Worm (Caenorhabditis elegans) whole organism, L4 larva: ENCODE data around the gene clc-26.
"Not testable (repeated sequence)": the region's sequence is repeated elsewhere in the genome, so short reads cannot be mapped to it uniquely, and the experiment has no call there.

Experiments
- F37D6.2 ChIP-seq: sonication (generic microtip); optimal IDR thresholded peaks from 2 replicates; lab custom pipeline; 2016; ENCODE audit warnings: mild to moderate bottlenecking, missing genetic modification characterization, missing compliant biosample characterization
- T26A8.4 ChIP-seq: fragments of 200-800 bp; sonication (Bioruptor generic); IDR thresholded peaks from 2 replicates; pipeline ENCODE4 v1.3.6; 2022; ENCODE audit warnings: missing genetic modification characterization, missing compliant biosample characterization
- daf-19 ChIP-seq: fragments of 200-800 bp; sonication (Bioruptor generic); conservative IDR thresholded peaks from 2 replicates; pipeline ENCODE4 v1.3.6; 2022; ENCODE audit warnings: missing genetic modification characterization, missing compliant biosample characterization
- fkh-10 ChIP-seq: fragments of 150-350 bp; optimal IDR thresholded peaks from 2 replicates; lab custom pipeline; 2014; ENCODE audit warnings: missing biosample characterization, missing genetic modification reagents, missing genetic modification characterization
- fos-1 ChIP-seq: fragments of 150-350 bp; optimal IDR thresholded peaks from 2 replicates; lab custom pipeline; 2014; ENCODE audit warnings: missing biosample characterization, missing genetic modification characterization
- lin-13 ChIP-seq: fragments of 150-350 bp; optimal IDR thresholded peaks from 2 replicates; lab custom pipeline; 2014; ENCODE audit warnings: missing biosample characterization, missing genetic modification reagents, missing genetic modification characterization
- mdl-1 ChIP-seq, 2 experiments: fragments of 150-350 bp in 1 of 2; sonication (generic microtip) in 1 of 2; optimal IDR thresholded peaks; 2 replicates each; lab custom pipeline; 2014 to 2017; ENCODE audit warnings: missing biosample characterization in 2 of 2, missing genetic modification characterization in 2 of 2
- nhr-237 ChIP-seq: sonication (generic microtip); optimal IDR thresholded peaks from 2 replicates; lab custom pipeline; 2017; ENCODE audit warnings: missing biosample characterization, missing genetic modification characterization
- nhr-28 ChIP-seq: fragments of 150-350 bp; optimal IDR thresholded peaks from 2 replicates; lab custom pipeline; 2014; ENCODE audit warnings: missing biosample characterization, missing genetic modification characterization
- nhr-77 ChIP-seq: fragments of 150-350 bp; optimal IDR thresholded peaks from 2 replicates; lab custom pipeline; 2014; ENCODE audit warnings: missing biosample characterization, missing genetic modification characterization
- skn-1 ChIP-seq: fragments of 150-350 bp; optimal IDR thresholded peaks from 2 replicates; lab custom pipeline; 2014; ENCODE audit warnings: missing biosample characterization, missing genetic modification characterization
- snpc-4 ChIP-seq: fragments of 150-350 bp; optimal IDR thresholded peaks from 2 replicates; lab custom pipeline; 2014; ENCODE audit warnings: missing biosample characterization, missing genetic modification characterization
- unc-130 ChIP-seq: sonication (generic microtip); optimal IDR thresholded peaks from 2 replicates; lab custom pipeline; 2016; ENCODE audit warnings: missing genetic modification reagents, missing genetic modification characterization, missing compliant biosample characterization
- unc-39 ChIP-seq: sonication (generic microtip); optimal IDR thresholded peaks from 2 replicates; lab custom pipeline; 2017; ENCODE audit warnings: missing biosample characterization, missing genetic modification characterization

DNA sequence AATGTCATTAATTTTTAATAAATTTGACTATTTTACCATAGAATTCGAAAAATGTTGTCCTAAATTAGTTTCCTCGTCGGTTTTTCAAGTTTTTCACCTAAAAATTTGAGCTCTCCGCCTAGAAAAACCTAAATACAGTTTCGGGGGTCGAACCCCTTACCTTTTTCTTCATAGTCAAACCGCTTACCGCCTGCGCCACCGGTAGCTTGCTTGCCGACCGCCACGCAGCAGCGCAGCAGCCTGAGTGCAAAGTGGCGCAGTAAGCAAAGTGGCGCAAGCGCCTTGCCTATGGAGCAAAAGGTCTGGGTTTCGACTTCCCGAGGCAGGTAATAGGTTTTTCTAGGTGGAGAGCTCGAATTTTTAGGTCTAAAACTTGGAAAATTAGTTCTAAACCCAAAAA is 24.7 kb downstream of the clc-26 start:
- TF ChIP-seq nhr-77 (tag; lab: Kevin White, UChicago); snpc-4; daf-19 (GFP tag; lab: Robert Waterston, UW); mdl-1 (tag; optimal IDR thresholded peaks at IDR 0.05; lab: Kevin White, UChicago); nhr-28 (tag; lab: Kevin White, UChicago); skn-1; unc-39; fkh-10; nhr-237 (tag; lab: Kevin White, UChicago); F37D6.2 (tag; lab: Kevin White, UChicago); fos-1; lin-13 (GFP tag; lab: Kevin White, UChicago); unc-130 (GFP tag; lab: Kevin White, UChicago); T26A8.4 (GFP tag; lab: Robert Waterston, UW): not testable (repeated sequence)
